Worm (Caenorhabditis elegans) whole organism, L3 larva: ENCODE data around the gene F57C12.2.

Source experiments
- hmg-11 ChIP-seq: sonication (generic microtip); optimal IDR thresholded peaks from 2 replicates; lab custom pipeline; 2016; ENCODE audit warnings: missing genetic modification characterization, missing compliant biosample characterization
- nhr-25 ChIP-seq: sonication (generic microtip); optimal IDR thresholded peaks from 2 replicates; lab custom pipeline; 2017; ENCODE audit warnings: missing biosample characterization, missing genetic modification characterization
- nhr-77 ChIP-seq: fragments of 150-350 bp; optimal IDR thresholded peaks from 2 replicates; lab custom pipeline; 2014; ENCODE audit warnings: missing biosample characterization, missing genetic modification characterization
- sea-2 ChIP-seq: fragments of 150-350 bp; sonication (generic microtip); optimal IDR thresholded peaks from 4 replicates; lab custom pipeline; 2014; ENCODE audit warnings: missing biosample characterization, missing genetic modification reagents, missing genetic modification characterization

- TF ChIP-seq nhr-25 (tag; lab: Kevin White, UChicago) (no peak), hmg-11 (tag; lab: Kevin White, UChicago) (no peak), nhr-77 (tag; lab: Kevin White, UChicago) (no peak), sea-2 (GFP tag; lab: Kevin White, UChicago) (no peak)
Observed at ce11 chrX:555043-555791, 4.0 kb upstream of the F57C12.2 start.
